Fruit fly (Drosophila melanogaster) whole organism, embryonic: ENCODE results near the gene Pex7.
A peak's percentile ranks its signal among the peaks of the same experiment; 100 is the strongest.

Experiments
- Blimp-1 ChIP-seq: fragments of 200-800 bp; sonication (Bioruptor generic); optimal IDR thresholded peaks from 3 replicates; lab custom pipeline; 2018; ENCODE audit warnings: missing biosample characterization, missing genetic modification characterization, mild to moderate bottlenecking, moderate library complexity, missing genetic modification reagents
- Bteb2 ChIP-seq: fragments of 200-800 bp; sonication (Bioruptor generic); optimal IDR thresholded peaks from 2 replicates; lab custom pipeline; 2016; ENCODE audit warnings: missing biosample characterization, missing genetic modification characterization
- CG11085 ChIP-seq: fragments of 200-800 bp; sonication (Bioruptor generic); IDR thresholded peaks from 2 replicates; pipeline ENCODE4 v1.3.6; 2022; ENCODE audit warnings: missing biosample characterization, missing genetic modification characterization
- CG11695 ChIP-seq: fragments of 200-800 bp; sonication (Bioruptor generic); IDR thresholded peaks from 3 replicates; pipeline ENCODE4 v1.3.6; 2022; ENCODE audit warnings: missing biosample characterization, missing genetic modification characterization
- CG12391 ChIP-seq: fragments of 200-800 bp; sonication (Bioruptor generic); optimal IDR thresholded peaks from 3 replicates; lab custom pipeline; 2018; ENCODE audit warnings: missing biosample characterization, mild to moderate bottlenecking, missing genetic modification characterization, moderate library complexity
- CG13296 ChIP-seq: fragments of 200-800 bp; sonication (Bioruptor generic); optimal IDR thresholded peaks from 3 replicates; lab custom pipeline; 2018; ENCODE audit warnings: missing biosample characterization, mild to moderate bottlenecking, missing genetic modification characterization
- CG14441 ChIP-seq: fragments of 200-800 bp; sonication (Bioruptor generic); IDR thresholded peaks from 2 replicates; pipeline ENCODE4 v1.3.6; 2022; ENCODE audit warnings: missing biosample characterization, missing genetic modification characterization
- CG14965 ChIP-seq: fragments of 200-800 bp; sonication (Bioruptor generic); optimal IDR thresholded peaks from 2 replicates; lab custom pipeline; 2016; ENCODE audit warnings: missing biosample characterization, missing genetic modification characterization, borderline replicate concordance
- CG2199 ChIP-seq: fragments of 200-800 bp; sonication (Bioruptor generic); IDR thresholded peaks from 3 replicates; pipeline ENCODE4 v1.3.6; 2022; ENCODE audit warnings: missing biosample characterization, missing genetic modification characterization
- CG31224 ChIP-seq: fragments of 200-800 bp; sonication (Bioruptor generic); IDR thresholded peaks from 2 replicates; pipeline ENCODE4 v1.3.6; 2022; ENCODE audit warnings: missing biosample characterization, missing genetic modification characterization
- CG33213 ChIP-seq: fragments of 200-800 bp; sonication (Bioruptor generic); optimal IDR thresholded peaks from 3 replicates; lab custom pipeline; 2016; ENCODE audit warnings: missing biosample characterization, missing genetic modification characterization
- CG33557 ChIP-seq: fragments of 200-800 bp; sonication (Bioruptor generic); optimal IDR thresholded peaks from 2 replicates; lab custom pipeline; 2019; ENCODE audit warnings: missing biosample characterization, mild to moderate bottlenecking, missing genetic modification characterization, moderate library complexity
- CG3407 ChIP-seq: fragments of 200-800 bp; sonication (Bioruptor generic); optimal IDR thresholded peaks from 2 replicates; lab custom pipeline; 2018; ENCODE audit warnings: missing biosample characterization, mild to moderate bottlenecking, missing genetic modification characterization
- CG34224 ChIP-seq: fragments of 200-800 bp; sonication (Bioruptor generic); IDR thresholded peaks from 3 replicates; pipeline ENCODE4 v1.3.6; 2022; ENCODE audit warnings: missing biosample characterization, missing genetic modification characterization; ENCODE audit not compliant: partially characterized antibody
- CG5953 ChIP-seq: fragments of 200-800 bp; sonication (Bioruptor generic); IDR thresholded peaks from 2 replicates; pipeline ENCODE4 v1.3.6; 2022; ENCODE audit warnings: missing biosample characterization, missing genetic modification characterization
- CG6765 ChIP-seq: fragments of 200-800 bp; sonication (Bioruptor generic); optimal IDR thresholded peaks from 3 replicates; lab custom pipeline; 2017; ENCODE audit warnings: missing biosample characterization, mild to moderate bottlenecking, missing genetic modification characterization
- CG7839 ChIP-seq: fragments of 200-800 bp; sonication (Bioruptor generic); optimal IDR thresholded peaks from 3 replicates; lab custom pipeline; 2018; ENCODE audit warnings: missing biosample characterization, mild to moderate bottlenecking, missing genetic modification characterization, moderate library complexity
- CHES-1-like ChIP-seq: fragments of 200-800 bp; sonication (Bioruptor generic); optimal IDR thresholded peaks from 2 replicates; lab custom pipeline; 2016; ENCODE audit warnings: missing biosample characterization, missing genetic modification characterization
- Camta ChIP-seq: fragments of 200-800 bp; sonication (Bioruptor generic); optimal IDR thresholded peaks from 2 replicates; lab custom pipeline; 2016; ENCODE audit warnings: missing biosample characterization, missing genetic modification characterization
- Dad ChIP-seq: fragments of 200-800 bp; sonication (Bioruptor generic); optimal IDR thresholded peaks from 3 replicates; lab custom pipeline; 2016; ENCODE audit warnings: missing biosample characterization, missing genetic modification characterization
- Dbx ChIP-seq: fragments of 200-800 bp; sonication (Bioruptor generic); IDR thresholded peaks from 3 replicates; pipeline ENCODE4 v1.3.6; 2022; ENCODE audit warnings: missing biosample characterization, missing genetic modification characterization
- Deaf1 ChIP-seq: fragments of 200-800 bp; optimal IDR thresholded peaks from 3 replicates; lab custom pipeline; 2019; ENCODE audit warnings: missing biosample characterization, mild to moderate bottlenecking, missing genetic modification characterization, moderate library complexity
- Dref ChIP-seq: fragments of 200-800 bp; sonication (Bioruptor generic); IDR thresholded peaks from 2 replicates; pipeline ENCODE4 v1.3.6; 2022; ENCODE audit warnings: missing biosample characterization, missing genetic modification characterization
- Elba2 ChIP-seq: fragments of 200-800 bp; sonication (Bioruptor generic); optimal IDR thresholded peaks from 3 replicates; lab custom pipeline; 2016; ENCODE audit warnings: missing biosample characterization, missing genetic modification characterization
- Gsc ChIP-seq: fragments of 200-800 bp; sonication (Bioruptor generic); IDR thresholded peaks from 2 replicates; pipeline ENCODE4 v1.3.6; 2022; ENCODE audit warnings: missing biosample characterization, missing genetic modification characterization
- Hand ChIP-seq: fragments of 200-800 bp; sonication (Bioruptor generic); optimal IDR thresholded peaks from 2 replicates; lab custom pipeline; 2017; ENCODE audit warnings: mild to moderate bottlenecking, missing biosample characterization, missing genetic modification reagents, missing genetic modification characterization
- Mad ChIP-seq: fragments of 200-800 bp; sonication (Bioruptor generic); optimal IDR thresholded peaks from 2 replicates; lab custom pipeline; 2016; ENCODE audit warnings: missing biosample characterization, missing genetic modification characterization
- Mrtf ChIP-seq: fragments of 200-800 bp; sonication (Bioruptor generic); IDR thresholded peaks from 3 replicates; pipeline ENCODE4 v1.3.6; 2022; ENCODE audit warnings: missing biosample characterization, missing genetic modification characterization
- Nf-YC ChIP-seq: fragments of 200-800 bp; optimal IDR thresholded peaks from 3 replicates; lab custom pipeline; 2019; ENCODE audit warnings: missing biosample characterization, mild to moderate bottlenecking, missing genetic modification characterization, moderate library complexity
- Pdp1 ChIP-seq, 2 experiments: fragments of 200-800 bp; sonication (Bioruptor generic); optimal IDR thresholded peaks; 3 replicates each; lab custom pipeline; 2016; ENCODE audit warnings: missing biosample characterization in 2 of 2, missing genetic modification characterization in 2 of 2, mild to moderate bottlenecking in 1 of 2, moderate library complexity in 1 of 2
- Sin3A ChIP-seq: fragments of >200 bp; optimal IDR thresholded peaks from 2 replicates; lab custom pipeline; 2018
- Sox100B ChIP-seq: fragments of 200-800 bp; sonication (Bioruptor generic); optimal IDR thresholded peaks from 3 replicates; lab custom pipeline; 2018; ENCODE audit warnings: missing biosample characterization, mild to moderate bottlenecking, missing genetic modification characterization
- Vsx1 ChIP-seq: fragments of 200-800 bp; sonication (Bioruptor generic); optimal IDR thresholded peaks from 2 replicates; lab custom pipeline; 2017; ENCODE audit warnings: missing biosample characterization, mild to moderate bottlenecking, missing genetic modification characterization, missing genetic modification reagents
- ase ChIP-seq: fragments of 200-800 bp; sonication (Bioruptor generic); IDR thresholded peaks from 3 replicates; pipeline ENCODE4 v1.3.6; 2022; ENCODE audit warnings: missing biosample characterization, missing genetic modification characterization
- bab2 ChIP-seq: fragments of 200-800 bp; sonication (Bioruptor generic); optimal IDR thresholded peaks from 2 replicates; lab custom pipeline; 2016; ENCODE audit warnings: missing biosample characterization, missing genetic modification characterization
- cas ChIP-seq: fragments of 200-800 bp; sonication (Bioruptor generic); IDR thresholded peaks from 2 replicates; pipeline ENCODE4 v1.3.6; 2022; ENCODE audit warnings: missing biosample characterization, missing genetic modification characterization
- chinmo ChIP-seq: fragments of 200-800 bp; sonication (Bioruptor generic); IDR thresholded peaks from 4 replicates; pipeline ENCODE4 v1.3.6; 2022; ENCODE audit warnings: missing biosample characterization, missing genetic modification characterization; ENCODE audit not compliant: partially characterized antibody
- emc ChIP-seq: fragments of 200-800 bp; sonication (Bioruptor generic); optimal IDR thresholded peaks from 2 replicates; lab custom pipeline; 2016; ENCODE audit warnings: missing biosample characterization, missing genetic modification characterization
- gcm2 ChIP-seq: fragments of 200-800 bp; sonication (Bioruptor generic); optimal IDR thresholded peaks from 2 replicates; lab custom pipeline; 2016; ENCODE audit warnings: missing biosample characterization, missing genetic modification characterization
- h ChIP-seq: fragments of >200 bp; optimal IDR thresholded peaks from 2 replicates; lab custom pipeline; 2017
- hb ChIP-seq: fragments of 200-800 bp; sonication (Bioruptor generic); IDR thresholded peaks from 3 replicates; pipeline ENCODE4 v1.3.6; 2022; ENCODE audit warnings: missing biosample characterization, missing genetic modification characterization; ENCODE audit not compliant: partially characterized antibody
- insv ChIP-seq, 2 experiments: fragments of 200-800 bp; sonication (Bioruptor generic); optimal IDR thresholded peaks; 3 replicates each; lab custom pipeline; 2016 to 2018; ENCODE audit warnings: missing biosample characterization in 2 of 2, missing genetic modification characterization in 2 of 2
- jigr1 ChIP-seq: fragments of 200-800 bp; sonication (Bioruptor generic); IDR thresholded peaks from 3 replicates; pipeline ENCODE4 v1.3.6; 2022; ENCODE audit warnings: missing biosample characterization, missing genetic modification characterization
- kah ChIP-seq: fragments of 200-800 bp; sonication (Bioruptor generic); optimal IDR thresholded peaks from 2 replicates; lab custom pipeline; 2018; ENCODE audit warnings: missing biosample characterization, mild to moderate bottlenecking, missing genetic modification characterization
- lmd ChIP-seq: fragments of 200-800 bp; sonication (Bioruptor generic); IDR thresholded peaks from 2 replicates; pipeline ENCODE4 v1.3.6; 2022; ENCODE audit warnings: missing biosample characterization, missing genetic modification characterization
- run ChIP-seq: fragments of 200-800 bp; sonication (Bioruptor generic); optimal IDR thresholded peaks from 3 replicates; lab custom pipeline; 2018; ENCODE audit warnings: missing biosample characterization, mild to moderate bottlenecking, missing genetic modification characterization
- seq ChIP-seq: fragments of 200-800 bp; sonication (Bioruptor generic); IDR thresholded peaks from 2 replicates; pipeline ENCODE4 v1.3.6; 2022; ENCODE audit warnings: missing biosample characterization, missing genetic modification characterization
- slou ChIP-seq: fragments of 200-800 bp; sonication (Bioruptor generic); optimal IDR thresholded peaks from 3 replicates; lab custom pipeline; 2016; ENCODE audit warnings: missing biosample characterization, missing genetic modification characterization
- stc ChIP-seq: fragments of 200-800 bp; sonication (Bioruptor generic); IDR thresholded peaks from 2 replicates; pipeline ENCODE4 v1.3.6; 2022; ENCODE audit warnings: missing biosample characterization, missing genetic modification characterization
- twi ChIP-seq: fragments of 200-800 bp; optimal IDR thresholded peaks from 2 replicates; lab custom pipeline; 2019; ENCODE audit warnings: missing biosample characterization, mild to moderate bottlenecking, missing genetic modification characterization, moderate library complexity
- vfl ChIP-seq: fragments of 200-800 bp; sonication (Bioruptor generic); optimal IDR thresholded peaks from 2 replicates; lab custom pipeline; 2016; ENCODE audit warnings: missing biosample characterization, missing genetic modification characterization

Gene Pex7

dm6 chr3L:8667809-8668593, 21.1 kb downstream of the Pex7 start (continued):
- no peak for TF ChIP-seq cas (GFP tag; lab: Robert Waterston, UW)
- TF ChIP-seq Nf-YC (tag; lab: Kevin White, UChicago) = no peak
- TF ChIP-seq Deaf1 (tag; lab: Kevin White, UChicago) = peak; percentile 27
- no peak for TF ChIP-seq seq (GFP tag; lab: Robert Waterston, UW)
- TF ChIP-seq CG6765 = no peak
- TF ChIP-seq Mrtf (GFP tag; lab: Robert Waterston, UW) = no peak
- TF ChIP-seq Dref = no peak
- peak; percentile 7 for TF ChIP-seq twi (tag; lab: Kevin White, UChicago)
- TF ChIP-seq Mad (GFP tag; lab: Kevin White, UChicago) = no peak
- TF ChIP-seq Dad (GFP tag; lab: Kevin White, UChicago) = no peak
- no peak for TF ChIP-seq CG34224 (GFP tag; lab: Robert Waterston, UW)
- TF ChIP-seq CG33213 (GFP tag; lab: Kevin White, UChicago) = no peak
- TF ChIP-seq CG2199 (GFP tag; lab: Robert Waterston, UW) = no peak
- TF ChIP-seq CG12391 (tag; lab: Kevin White, UChicago) = peak; percentile 58
- no peak for TF ChIP-seq slou (GFP tag; lab: Kevin White, UChicago)
- no peak for TF ChIP-seq jigr1
- TF ChIP-seq CG3407 = peak; percentile 13
- no peak for TF ChIP-seq CG14441 (GFP tag; lab: Robert Waterston, UW)
- TF ChIP-seq Elba2 (GFP tag; lab: Kevin White, UChicago) = no peak
- no peak for TF ChIP-seq Bteb2 (GFP tag; lab: Kevin White, UChicago)
- TF ChIP-seq Sox100B (GFP tag; lab: Kevin White, UChicago) = peak; percentile 43
- no peak for TF ChIP-seq Pdp1 (GFP tag; optimal IDR thresholded peaks at IDR 0.05; lab: Kevin White, UChicago)
- TF ChIP-seq Blimp-1 (GFP tag; lab: Kevin White, UChicago) = peak; percentile 64
- TF ChIP-seq Dbx = no peak
- no peak for TF ChIP-seq Camta (GFP tag; lab: Kevin White, UChicago)
- no peak for TF ChIP-seq CG13296 (GFP tag; lab: Kevin White, UChicago)
- TF ChIP-seq h (lab: Kevin White, UChicago) = no peak
- no peak for TF ChIP-seq ase (GFP tag; lab: Robert Waterston, UW)
- peak; percentile 41; the same call in 1 of the 2 replicates for TF ChIP-seq stc
- peak; percentile 47; the same call in 1 of the 3 replicates for TF ChIP-seq CG11695 (GFP tag; lab: Robert Waterston, UW)
- peak; percentile 35; the same call in 1 of the 2 replicates for TF ChIP-seq lmd (GFP tag; lab: Robert Waterston, UW)
- no peak for TF ChIP-seq kah (GFP tag; lab: Kevin White, UChicago)
- TF ChIP-seq hb (GFP tag; lab: Robert Waterston, UW) = no peak
- no peak for TF ChIP-seq vfl
- no peak for TF ChIP-seq bab2 (GFP tag; lab: Kevin White, UChicago)
- TF ChIP-seq CG11085 (GFP tag; lab: Robert Waterston, UW) = no peak
- TF ChIP-seq Vsx1 (GFP tag; lab: Kevin White, UChicago) = no peak
- TF ChIP-seq Sin3A (lab: Kevin White, UChicago) = no peak
- no peak for TF ChIP-seq CHES-1-like
- TF ChIP-seq CG31224 (GFP tag; lab: Robert Waterston, UW) = no peak
- no peak for TF ChIP-seq Gsc (GFP tag; lab: Robert Waterston, UW)
- TF ChIP-seq Hand = no peak
- 0 out of 4 replicates have a peak, but pooled peaks have one; percentile 24 for TF ChIP-seq chinmo (GFP tag; lab: Robert Waterston, UW)
- TF ChIP-seq gcm2 (GFP tag; lab: Kevin White, UChicago) = no peak
- TF ChIP-seq CG33557 = peak; percentile 51
- no peak for TF ChIP-seq CG5953
- TF ChIP-seq insv (GFP tag; optimal IDR thresholded peaks at IDR 0.05; lab: Kevin White, UChicago) = no peak
- TF ChIP-seq run (tag; lab: Kevin White, UChicago) = no peak
- peak; percentile 53 for TF ChIP-seq CG7839 (tag; lab: Kevin White, UChicago)
- no peak for TF ChIP-seq CG14965
- TF ChIP-seq emc (GFP tag; lab: Kevin White, UChicago) = no peak
